Worm (Caenorhabditis elegans): Measurements from ENCODE around the gene T19H12.15.

- no peak for TF ChIP-seq lag-1 (GFP tag; IDR thresholded peaks at IDR 0.05)
- no peak for TF ChIP-seq efl-1 (GFP tag; optimal IDR thresholded peaks at IDR 0.05)
- TF ChIP-seq snpc-4 (GFP tag; optimal IDR thresholded peaks at IDR 0.05), result no peak
- TF ChIP-seq snpc-4 (tag; optimal IDR thresholded peaks at IDR 0.05), result no peak
- TF ChIP-seq madf-8 (GFP tag; conservative IDR thresholded peaks at IDR 0.05), result no peak
- TF ChIP-seq T26A5.8 (tag; optimal IDR thresholded peaks at IDR 0.05), result no peak
- TF ChIP-seq zfh-2 (GFP tag; conservative IDR thresholded peaks at IDR 0.05), result no peak
- no peak for TF ChIP-seq ztf-6 (GFP tag; IDR thresholded peaks at IDR 0.05)
These were observed 39.2 kb downstream of the T19H12.15 start, which contains the start of gene nas-9 for ce11 chrV:4839913-4840312.
